Worm (Caenorhabditis elegans): ENCODE measurements around the gene cyd-1.

Gene cyd-1

ce11 chrII:12948158-12948557 lies 32.2 kb upstream of the cyd-1 start, which contains the start of gene F58G1.7:
TSS of gene F58G1.7 (minus strand) at chrII:12948258.
- TF ChIP-seq snpc-4 (GFP tag; optimal IDR thresholded peaks at IDR 0.05): no peak
- TF ChIP-seq snpc-4 (tag; optimal IDR thresholded peaks at IDR 0.05): peak in 2 of 4 experiments; percentile 35 to 68
- 0 out of 2 replicates have a peak, but pooled peaks have one; percentile 20 for TF ChIP-seq zfh-2 (GFP tag; conservative IDR thresholded peaks at IDR 0.05)
- no peak for TF ChIP-seq F37B4.10 (GFP tag; IDR thresholded peaks at IDR 0.05)
- TF ChIP-seq F39B2.1 (GFP tag; IDR thresholded peaks at IDR 0.05): no peak
- no peak for TF ChIP-seq let-526 (GFP tag; IDR thresholded peaks at IDR 0.05)

- TF ChIP-seq F55B11.4 (tag; optimal IDR thresholded peaks at IDR 0.05; ENCODE audit: borderline replicate concordance, insufficient read depth): no peak
- peak; percentile 75 for TF ChIP-seq cebp-1 (GFP tag; IDR thresholded peaks at IDR 0.05)
- TF ChIP-seq cebp-1 (tag; optimal IDR thresholded peaks at IDR 0.05): peak; percentile 89
- peak; percentile 65; the same call in 1 of the 2 replicates for TF ChIP-seq hmg-1.2 (GFP tag; IDR thresholded peaks at IDR 0.05)
- TF ChIP-seq pbrm-1 (GFP tag; IDR thresholded peaks at IDR 0.05): 0 out of 2 replicates have a peak, but pooled peaks have one; percentile 17
- peak; percentile 19; the same call in 1 of the 2 replicates for TF ChIP-seq dox-1 (GFP tag; IDR thresholded peaks at IDR 0.05)
- peak; percentile 4 for TF ChIP-seq nhr-80 (tag; optimal IDR thresholded peaks at IDR 0.05)
- TF ChIP-seq attf-5 (GFP tag; optimal IDR thresholded peaks at IDR 0.05): peak; percentile 12
- TF ChIP-seq snpc-4 (GFP tag; optimal IDR thresholded peaks at IDR 0.05): no peak
- TF ChIP-seq snpc-4 (tag; optimal IDR thresholded peaks at IDR 0.05): peak in 2 of 4 experiments; percentile 39 to 57
- no peak for TF ChIP-seq gei-17 (GFP tag; optimal IDR thresholded peaks at IDR 0.05)
Observed at ce11 chrII:12953297-12953696, 27.1 kb upstream of the cyd-1 start.

ce11 chrII:12954670-12955069 lies 25.7 kb upstream of the cyd-1 start, which contains the start of the genes Y38F1A.1 and Y38F1A.2:
TSS of gene Y38F1A.1 (minus strand) at chrII:12954770.
TSS of gene Y38F1A.2 (plus strand) at chrII:12954958.
- no peak for TF ChIP-seq tbp1 (GFP tag; optimal IDR thresholded peaks at IDR 0.05)
- TF ChIP-seq him-1 (tag; optimal IDR thresholded peaks at IDR 0.05): no peak
- no peak for TF ChIP-seq F49E8.2 (tag; optimal IDR thresholded peaks at IDR 0.05; ENCODE audit: insufficient read depth)
- TF ChIP-seq sdz-38 (tag; optimal IDR thresholded peaks at IDR 0.05): no peak
- no peak for TF ChIP-seq hlh-12 (tag; optimal IDR thresholded peaks at IDR 0.05)
- TF ChIP-seq aptf-2 (GFP tag; conservative IDR thresholded peaks at IDR 0.05): no peak
- TF ChIP-seq lsy-27 (tag; optimal IDR thresholded peaks at IDR 0.05; ENCODE audit: borderline replicate concordance, insufficient read depth): no peak

- TF ChIP-seq fkh-3 (tag; optimal IDR thresholded peaks at IDR 0.05) (no peak), Y53G8AR.9 (GFP tag; conservative IDR thresholded peaks at IDR 0.05) (no peak), F57C9.4 (tag; optimal IDR thresholded peaks at IDR 0.05) (no peak), let-526 (GFP tag; IDR thresholded peaks at IDR 0.05) (no peak), D2030.7 (GFP tag; IDR thresholded peaks at IDR 0.05) (no peak), K11D2.4 (GFP tag; IDR thresholded peaks at IDR 0.05) (no peak), cebp-1 (GFP tag; IDR thresholded peaks at IDR 0.05) (no peak), cebp-1 (tag; optimal IDR thresholded peaks at IDR 0.05) (no peak), snpc-4 (GFP tag; optimal IDR thresholded peaks at IDR 0.05) (no peak), snpc-4 (tag; optimal IDR thresholded peaks at IDR 0.05) (no peak), ets-4 (GFP tag; optimal IDR thresholded peaks at IDR 0.05) (no peak), nhr-27 (tag; optimal IDR thresholded peaks at IDR 0.05) (no peak), hmg-20 (GFP tag; IDR thresholded peaks at IDR 0.05) (no peak), dox-1 (GFP tag; IDR thresholded peaks at IDR 0.05) (no peak), ceh-91 (GFP tag; IDR thresholded peaks at IDR 0.05) (no peak), K12H6.12 (tag; optimal IDR thresholded peaks at IDR 0.05) (no peak), madf-3 (GFP tag; IDR thresholded peaks at IDR 0.05) (no peak), snpc-1.3 (tag; optimal IDR thresholded peaks at IDR 0.05; ENCODE audit: insufficient read depth) (no peak)
Observed at ce11 chrII:12960206-12960605, 20.2 kb upstream of the cyd-1 start.

All from whole organism, young adult.